Worm (Caenorhabditis elegans): ENCODE data around the gene cyp-33C8.

Gene cyp-33C8

ce11 chrV:3768270-3768669, 35.1 kb downstream of the cyp-33C8 start, which contains the start of gene R08E5.4:
Gene R08E5.4 (plus strand): TSS chrV:3768570.
- TF ChIP-seq pros-1 (tag; optimal IDR thresholded peaks at IDR 0.05) (no peak), tbx-2 (tag; optimal IDR thresholded peaks at IDR 0.05) (no peak), npax-4 (tag; optimal IDR thresholded peaks at IDR 0.05) (no peak), unc-42 (tag; optimal IDR thresholded peaks at IDR 0.05) (no peak)

- TF ChIP-seq K09A11.1 (tag; optimal IDR thresholded peaks at IDR 0.05; ENCODE audit: insufficient read depth) (no peak), ztf-16 (tag; optimal IDR thresholded peaks at IDR 0.05) (no peak), hlh-8 (tag; optimal IDR thresholded peaks at IDR 0.05) (no peak), unc-55 (GFP tag; optimal IDR thresholded peaks at IDR 0.05) (no peak), fkh-6 (tag; optimal IDR thresholded peaks at IDR 0.05) (no peak), pros-1 (tag; optimal IDR thresholded peaks at IDR 0.05) (no peak), odd-2 (tag; optimal IDR thresholded peaks at IDR 0.05) (no peak), hlh-30 (tag; optimal IDR thresholded peaks at IDR 0.05; ENCODE audit: insufficient read depth) (no peak), syd-9 (tag; optimal IDR thresholded peaks at IDR 0.05) (no peak), ama-1 (optimal IDR thresholded peaks at IDR 0.05) (no peak)
These were observed 36.4 kb downstream of the cyp-33C8 start, which contains the start of gene Y39H10A.1 for ce11 chrV:3766904-3767303. Gene Y39H10A.1 (plus strand): TSS chrV:3767204.

ce11 chrV:3761829-3762228, 41.5 kb downstream of the cyp-33C8 start:
- TF ChIP-seq syd-9 (tag; optimal IDR thresholded peaks at IDR 0.05) (no peak), ceh-31 (tag; optimal IDR thresholded peaks at IDR 0.05) (no peak), sdc-2 (tag; optimal IDR thresholded peaks at IDR 0.05) (no peak), ztf-16 (tag; optimal IDR thresholded peaks at IDR 0.05) (no peak), hlh-15 (tag; optimal IDR thresholded peaks at IDR 0.05) (no peak), ceh-19 (GFP tag; optimal IDR thresholded peaks at IDR 0.05) (no peak), ceh-48 (tag; optimal IDR thresholded peaks at IDR 0.05) (no peak), C38D4.7 (GFP tag; optimal IDR thresholded peaks at IDR 0.05) (no peak), ets-4 (tag; optimal IDR thresholded peaks at IDR 0.05) (no peak), T23F11.4 (GFP tag; optimal IDR thresholded peaks at IDR 0.05) (no peak), lim-6 (tag; optimal IDR thresholded peaks at IDR 0.05) (no peak), unc-42 (tag; optimal IDR thresholded peaks at IDR 0.05) (no peak), nfya-1 (tag; optimal IDR thresholded peaks at IDR 0.05) (no peak), dve-1 (tag; optimal IDR thresholded peaks at IDR 0.05) (no peak), tbx-2 (tag; optimal IDR thresholded peaks at IDR 0.05) (no peak), eyg-1 (tag; optimal IDR thresholded peaks at IDR 0.05) (no peak), ceh-34 (tag; optimal IDR thresholded peaks at IDR 0.05) (no peak)

ce11 chrV:3760839-3761238, 42.5 kb downstream of the cyp-33C8 start, which contains the start of gene oac-55:
Gene oac-55 (plus strand): TSS chrV:3761139.
- TF ChIP-seq syd-9 (tag; optimal IDR thresholded peaks at IDR 0.05) (no peak), pros-1 (tag; optimal IDR thresholded peaks at IDR 0.05) (no peak), ceh-2 (tag; optimal IDR thresholded peaks at IDR 0.05) (no peak), ceh-30 (tag; optimal IDR thresholded peaks at IDR 0.05) (no peak), ceh-34 (tag; optimal IDR thresholded peaks at IDR 0.05) (no peak)

- TF ChIP-seq pha-2 (tag; optimal IDR thresholded peaks at IDR 0.05) = no peak
- TF ChIP-seq lim-6 (tag; optimal IDR thresholded peaks at IDR 0.05) = no peak
- TF ChIP-seq pat-9 (tag; optimal IDR thresholded peaks at IDR 0.05) = no peak
- TF ChIP-seq eyg-1 (tag; optimal IDR thresholded peaks at IDR 0.05) = no peak
- TF ChIP-seq nfya-1 (tag; optimal IDR thresholded peaks at IDR 0.05) = peak; percentile 34
- TF ChIP-seq pros-1 (tag; optimal IDR thresholded peaks at IDR 0.05) = no peak
These were observed 43.9 kb downstream of the cyp-33C8 start, which contains the start of gene chk-1 for ce11 chrV:3759419-3759915. Gene chk-1 (minus strand): TSS chrV:3759469.

- TF ChIP-seq pax-1 (tag; optimal IDR thresholded peaks at IDR 0.05) (no peak), hlh-8 (tag; optimal IDR thresholded peaks at IDR 0.05) (no peak), K02D7.2 (tag; optimal IDR thresholded peaks at IDR 0.05) (no peak), unc-55 (GFP tag; optimal IDR thresholded peaks at IDR 0.05) (peak; percentile 34), ahr-1 (tag; optimal IDR thresholded peaks at IDR 0.05) (no peak), ceh-19 (GFP tag; optimal IDR thresholded peaks at IDR 0.05) (no peak), ceh-18 (tag; optimal IDR thresholded peaks at IDR 0.05) (no peak), ets-4 (tag; optimal IDR thresholded peaks at IDR 0.05) (no peak), unc-86 (tag; optimal IDR thresholded peaks at IDR 0.05) (no peak), odd-2 (tag; optimal IDR thresholded peaks at IDR 0.05) (no peak), lim-6 (tag; optimal IDR thresholded peaks at IDR 0.05) (no peak), ceh-45 (GFP tag; IDR thresholded peaks at IDR 0.05) (no peak), che-1 (tag; optimal IDR thresholded peaks at IDR 0.05) (no peak), hlh-30 (tag; optimal IDR thresholded peaks at IDR 0.05; ENCODE audit: insufficient read depth) (peak; percentile 12), ceh-2 (tag; optimal IDR thresholded peaks at IDR 0.05) (no peak), fax-1 (tag; optimal IDR thresholded peaks at IDR 0.05) (no peak), ttx-3 (tag; optimal IDR thresholded peaks at IDR 0.05) (no peak), sox-4 (tag; optimal IDR thresholded peaks at IDR 0.05) (no peak), sdc-2 (tag; optimal IDR thresholded peaks at IDR 0.05) (no peak), pag-3 (tag; optimal IDR thresholded peaks at IDR 0.05; ENCODE audit: borderline replicate concordance) (no peak)
These were observed 46.5 kb downstream of the cyp-33C8 start, which contains the start of gene gid-7 for ce11 chrV:3756887-3757286. Gene gid-7 (minus strand): TSS chrV:3757074.
